Worm (Caenorhabditis elegans): ENCODE data around the gene nyn-1.

The nyn-1 gene

DNA sequence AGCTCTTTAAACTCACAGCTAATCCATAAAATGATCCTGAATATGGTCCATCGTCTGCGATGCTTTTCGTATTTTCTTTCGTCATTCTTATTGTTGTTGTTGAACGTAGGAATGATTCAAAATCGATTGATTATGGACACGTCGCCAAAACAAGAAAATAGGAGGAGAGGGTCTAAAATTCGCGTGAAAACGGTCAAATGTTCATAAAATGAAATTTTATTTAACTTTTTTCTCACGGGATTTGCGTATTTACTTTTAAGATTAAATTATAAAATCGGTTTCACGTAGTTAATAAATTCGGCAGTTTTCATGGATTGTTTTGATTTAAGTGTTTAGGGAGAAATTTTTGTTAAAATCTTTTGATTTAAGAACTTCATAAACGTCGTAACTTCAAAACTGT lies 37.7 kb downstream of the nyn-1 start, which contains the start of gene C08F11.10:
TSS of gene C08F11.10 (minus strand) at position 101 of the 400 bp plus-strand sequence.
- TF ChIP-seq zim-3 (tag; optimal IDR thresholded peaks at IDR 0.05) = no peak
- TF ChIP-seq lin-35 (GFP tag; optimal IDR thresholded peaks at IDR 0.05) = no peak
- TF ChIP-seq F57C9.4 (tag; optimal IDR thresholded peaks at IDR 0.05) = no peak
- TF ChIP-seq unc-130 (GFP tag; optimal IDR thresholded peaks at IDR 0.05) = no peak
- TF ChIP-seq nfyb-1 (GFP tag; IDR thresholded peaks at IDR 0.05) = no peak
- TF ChIP-seq lsl-1 (GFP tag; optimal IDR thresholded peaks at IDR 0.05) = no peak
- TF ChIP-seq nhr-90 (tag; optimal IDR thresholded peaks at IDR 0.05) = no peak
- TF ChIP-seq sptf-2 (GFP tag; optimal IDR thresholded peaks at IDR 0.05) = no peak
- TF ChIP-seq ztf-26 (tag; optimal IDR thresholded peaks at IDR 0.05) = no peak
- no peak for TF ChIP-seq B0019.2 (GFP tag; conservative IDR thresholded peaks at IDR 0.05)
- TF ChIP-seq hsf-1 (GFP tag; IDR thresholded peaks at IDR 0.05) = no peak
- no peak for TF ChIP-seq F22D6.2 (tag; optimal IDR thresholded peaks at IDR 0.05)
- TF ChIP-seq gei-17 (GFP tag; optimal IDR thresholded peaks at IDR 0.05) = no peak

DNA sequence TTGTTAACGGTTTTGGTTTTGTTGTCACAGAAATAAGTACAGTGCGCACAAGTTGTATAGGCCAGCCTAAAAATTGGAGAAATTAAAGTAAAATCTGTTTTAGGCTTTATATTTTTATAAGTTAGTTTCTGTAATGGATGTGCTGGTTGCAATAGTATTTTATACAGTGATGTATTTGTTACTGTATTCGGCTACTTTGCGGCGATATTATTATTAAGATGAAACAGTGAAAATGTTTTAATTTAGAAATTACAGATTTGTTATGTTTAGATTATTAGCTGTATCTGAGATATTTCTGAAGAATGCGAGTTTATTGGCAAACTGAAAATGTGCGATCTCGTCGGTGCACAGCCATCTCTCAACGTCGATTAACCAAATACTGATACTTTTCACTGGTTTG lies 39.3 kb downstream of the nyn-1 start, which contains the start of gene ule-4:
TSS of gene ule-4 (minus strand) at position 101 of the 400 bp plus-strand sequence.
- no peak for TF ChIP-seq madf-3 (GFP tag; IDR thresholded peaks at IDR 0.05)
- no peak for TF ChIP-seq attf-6 (GFP tag; IDR thresholded peaks at IDR 0.05)
- no peak for TF ChIP-seq nfya-2 (GFP tag; IDR thresholded peaks at IDR 0.05)
- TF ChIP-seq ekl-4 (GFP tag; IDR thresholded peaks at IDR 0.05) = no peak
- no peak for TF ChIP-seq let-607 (tag; optimal IDR thresholded peaks at IDR 0.05)
- TF ChIP-seq mes-4 (tag; optimal IDR thresholded peaks at IDR 0.05) = no peak
- TF ChIP-seq egl-44 (GFP tag; IDR thresholded peaks at IDR 0.05) = no peak
- TF ChIP-seq ceh-100 (GFP tag; IDR thresholded peaks at IDR 0.05) = no peak
- no peak for TF ChIP-seq pbrm-1 (GFP tag; IDR thresholded peaks at IDR 0.05)
- no peak for TF ChIP-seq attf-3 (GFP tag; conservative IDR thresholded peaks at IDR 0.05)
- TF ChIP-seq snpc-1.3 (tag; optimal IDR thresholded peaks at IDR 0.05; ENCODE audit: insufficient read depth) = no peak
- no peak for TF ChIP-seq lin-26 (GFP tag; IDR thresholded peaks at IDR 0.05)
- no peak for TF ChIP-seq snpc-3.4 (tag; optimal IDR thresholded peaks at IDR 0.05)
- no peak for TF ChIP-seq B0035.1 (tag; optimal IDR thresholded peaks at IDR 0.05)
- TF ChIP-seq chd-7 (tag; optimal IDR thresholded peaks at IDR 0.05) = no peak
- no peak for TF ChIP-seq hlh-12 (tag; optimal IDR thresholded peaks at IDR 0.05)

DNA sequence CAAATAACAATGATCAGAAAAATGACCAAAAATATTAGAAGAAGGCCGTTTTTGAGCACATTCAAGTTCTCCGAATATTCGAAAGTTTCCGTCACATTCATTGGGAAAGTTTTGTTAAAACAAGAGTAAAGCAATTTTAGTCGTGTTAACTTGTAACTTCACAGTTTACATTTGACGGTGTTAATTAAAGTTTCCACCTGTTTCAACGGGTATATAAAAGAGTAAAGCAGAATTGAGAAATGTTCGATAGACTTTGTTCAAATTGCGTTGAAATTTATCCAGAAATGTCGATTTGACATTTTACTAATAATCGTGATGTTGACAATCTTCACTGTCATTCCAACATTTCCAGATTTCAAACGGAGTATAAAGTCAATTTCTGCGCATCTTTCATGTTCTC lies 41.0 kb downstream of the nyn-1 start, which contains the start of gene srz-29:
TSS of gene srz-29 (minus strand) at position 101 of the 400 bp plus-strand sequence.
- no peak for TF ChIP-seq egl-18 (GFP tag; IDR thresholded peaks at IDR 0.05)

DNA sequence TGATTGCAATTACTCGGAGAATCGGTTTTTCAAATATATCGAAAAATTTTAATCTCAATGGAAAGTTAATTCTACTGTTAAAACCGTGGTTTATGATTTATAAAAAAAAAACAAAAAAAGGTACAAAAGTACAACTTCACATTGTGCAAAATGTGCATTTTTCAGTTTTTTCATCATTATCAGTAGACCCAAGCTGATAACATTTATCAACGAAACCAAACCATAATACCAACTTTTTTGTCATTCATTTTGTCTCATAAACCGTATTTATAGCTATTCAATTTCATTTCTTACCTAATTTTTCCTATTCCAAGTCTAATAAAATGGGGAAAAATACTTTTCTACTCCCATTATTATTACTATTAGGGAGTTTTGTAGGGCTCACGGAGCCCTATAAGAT lies 47.8 kb downstream of the nyn-1 start, which contains the start of gene ugt-22:
TSS of gene ugt-22 (plus strand) at position 234 of the 400 bp plus-strand sequence.
- TF ChIP-seq nhr-80 (tag; optimal IDR thresholded peaks at IDR 0.05) (peak; percentile 50), dpff-1 (tag; optimal IDR thresholded peaks at IDR 0.05) (no peak)

DNA sequence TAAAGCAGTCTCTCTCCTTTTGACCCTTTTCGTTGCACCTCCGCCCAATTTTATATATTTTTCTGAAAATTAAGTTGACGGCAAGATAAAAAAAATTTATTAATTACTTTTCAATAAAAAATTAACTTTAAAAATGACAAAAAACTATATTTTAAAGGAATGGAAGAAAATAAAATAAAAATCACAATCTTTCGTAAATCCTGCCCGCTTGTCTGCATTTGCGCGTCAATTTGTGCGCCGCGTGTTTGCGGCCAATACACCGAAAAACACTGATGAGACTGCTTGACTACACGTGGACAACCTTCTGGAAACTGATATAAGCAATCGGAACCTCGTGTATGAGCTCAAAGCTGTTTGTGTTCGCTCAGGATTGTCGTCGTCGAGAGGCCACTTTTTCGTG lies 49.8 kb downstream of the nyn-1 start, which contains the start of gene C08F11.7:
TSS of gene C08F11.7 (plus strand) at position 301 of the 400 bp plus-strand sequence.
- TF ChIP-seq dpl-1 (GFP tag; optimal IDR thresholded peaks at IDR 0.05) = no peak
- no peak for TF ChIP-seq snpc-4 (GFP tag; optimal IDR thresholded peaks at IDR 0.05)
- TF ChIP-seq snpc-4 (tag; optimal IDR thresholded peaks at IDR 0.05) = peak in 1 of 4 experiments; percentile 68
